In genomic region chr3R:12981334-12982166, dm6 we compare ENCODE assay signal across 6 fruit fly cellular contexts.
A peak's percentile ranks its signal among the peaks of the same experiment; 100 is the strongest.
TF ChIP-seq lines count a peak whose summit lies in the region.

No protein-coding gene starts in this region.

- TF ChIP-seq CTCF in whole organism, embryonic (GFP tag; optimal IDR thresholded peaks at IDR 0.05; lab: Kevin White, UChicago) = no peak

TF ChIP-seq in whole organism, 6 proteins besides CTCF, POLR2A, EP300 and RAD21:
- TF ChIP-seq EcR (GFP tag; optimal IDR thresholded peaks at IDR 0.05; lab: Kevin White, UChicago) (peak; percentile 35 to 64), usp (GFP tag; optimal IDR thresholded peaks at IDR 0.05; lab: Kevin White, UChicago) (no peak), pan (optimal IDR thresholded peaks at IDR 0.05; lab: Kevin White, UChicago) (no peak), Dll (optimal IDR thresholded peaks at IDR 0.05; lab: Kevin White, UChicago) (no peak), CG8478 (optimal IDR thresholded peaks at IDR 0.05; lab: Kevin White, UChicago) (no peak)

TF ChIP-seq in whole organism, adult, 20 proteins besides CTCF, POLR2A, EP300 and RAD21 (continues in another document):
- TF ChIP-seq ovo (GFP tag; optimal IDR thresholded peaks at IDR 0.05; lab: Kevin White, UChicago) (no peak), Mnt (GFP tag; optimal IDR thresholded peaks at IDR 0.05; lab: Kevin White, UChicago) (no peak), CG7101 (tag; optimal IDR thresholded peaks at IDR 0.05; lab: Kevin White, UChicago) (peak; percentile 41), cnc (optimal IDR thresholded peaks at IDR 0.05; lab: Kevin White, UChicago) (no peak), kay (GFP tag; lab: Kevin White, UChicago; ENCODE audit: borderline replicate concordance) (no peak), Crg-1 (GFP tag; optimal IDR thresholded peaks at IDR 0.05; lab: Kevin White, UChicago) (no peak), CG7045 (GFP tag; optimal IDR thresholded peaks at IDR 0.05; lab: Kevin White, UChicago) (peak; percentile 76), CG14711 (tag; optimal IDR thresholded peaks at IDR 0.05; lab: Kevin White, UChicago) (no peak), cic (GFP tag; optimal IDR thresholded peaks at IDR 0.05; lab: Kevin White, UChicago) (no peak), CG12768 (GFP tag; optimal IDR thresholded peaks at IDR 0.05; lab: Kevin White, UChicago) (peak; percentile 77), CG33017 (tag; optimal IDR thresholded peaks at IDR 0.05; lab: Kevin White, UChicago) (peak; percentile 79), CG5204 (GFP tag; optimal IDR thresholded peaks at IDR 0.05; lab: Kevin White, UChicago) (peak; percentile 59), toe (GFP tag; optimal IDR thresholded peaks at IDR 0.05; lab: Kevin White, UChicago) (peak; percentile 27), bab1 (GFP tag; optimal IDR thresholded peaks at IDR 0.05; lab: Kevin White, UChicago) (peak; percentile 39), pad (GFP tag; optimal IDR thresholded peaks at IDR 0.05; lab: Kevin White, UChicago) (peak; percentile 9), CG11617 (GFP tag; optimal IDR thresholded peaks at IDR 0.05; lab: Kevin White, UChicago) (peak; percentile 61), Hr96 (GFP tag; optimal IDR thresholded peaks at IDR 0.05; lab: Kevin White, UChicago) (no peak), tj (GFP tag; optimal IDR thresholded peaks at IDR 0.05; lab: Kevin White, UChicago) (no peak)

TF ChIP-seq in whole organism, embryonic, 481 proteins besides CTCF, POLR2A, EP300 and RAD21 (continues in another document):
- TF ChIP-seq CG18262 (tag; optimal IDR thresholded peaks at IDR 0.05; lab: Kevin White, UChicago) = peak; percentile 77
- TF ChIP-seq Hmr (GFP tag; optimal IDR thresholded peaks at IDR 0.05; lab: Kevin White, UChicago) = peak; percentile 44
- TF ChIP-seq GATAe (GFP tag; conservative IDR thresholded peaks at IDR 0.05; lab: Robert Waterston, UW) = no peak
- no peak for TF ChIP-seq run (tag; optimal IDR thresholded peaks at IDR 0.05; lab: Kevin White, UChicago)
- peak; percentile 54 for TF ChIP-seq ATbp (GFP tag; optimal IDR thresholded peaks at IDR 0.05; lab: Kevin White, UChicago)
- peak; percentile 34 for TF ChIP-seq CG16815 (GFP tag; optimal IDR thresholded peaks at IDR 0.05; lab: Kevin White, UChicago)
- peak; percentile 49 for TF ChIP-seq HHEX (GFP tag; optimal IDR thresholded peaks at IDR 0.05; lab: Kevin White, UChicago)
- TF ChIP-seq phol (tag; optimal IDR thresholded peaks at IDR 0.05; lab: Kevin White, UChicago) = peak; percentile 78
- TF ChIP-seq esg (GFP tag; conservative IDR thresholded peaks at IDR 0.05; lab: Robert Waterston, UW) = peak; percentile 57
- TF ChIP-seq CG14710 (tag; optimal IDR thresholded peaks at IDR 0.05; lab: Kevin White, UChicago) = peak; percentile 59
- TF ChIP-seq CG12391 (tag; optimal IDR thresholded peaks at IDR 0.05; lab: Kevin White, UChicago) = peak; percentile 70
- no peak for TF ChIP-seq CG3995 (GFP tag; optimal IDR thresholded peaks at IDR 0.05; lab: Kevin White, UChicago)
- TF ChIP-seq CG16779 (GFP tag; IDR thresholded peaks at IDR 0.05; lab: Robert Waterston, UW) = no peak
- TF ChIP-seq CG11696 (GFP tag; IDR thresholded peaks at IDR 0.05; lab: Robert Waterston, UW) = peak; percentile 91
- TF ChIP-seq gcm (GFP tag; optimal IDR thresholded peaks at IDR 0.05; lab: Kevin White, UChicago) = peak; percentile 45
- TF ChIP-seq bcd (GFP tag; optimal IDR thresholded peaks at IDR 0.05; lab: Kevin White, UChicago) = peak; percentile 71
- TF ChIP-seq nau (GFP tag; optimal IDR thresholded peaks at IDR 0.05; lab: Kevin White, UChicago) = peak; percentile 9
- TF ChIP-seq CG1602 (GFP tag; optimal IDR thresholded peaks at IDR 0.05; lab: Kevin White, UChicago) = peak; percentile 46

TF ChIP-seq in whole organism, prepupa, 60 proteins besides CTCF, POLR2A, EP300 and RAD21 (continues in another document):
- TF ChIP-seq Eip78C (GFP tag; lab: Kevin White, UChicago) (peak; percentile 96), CG6808 (GFP tag; optimal IDR thresholded peaks at IDR 0.05; lab: Kevin White, UChicago) (peak; percentile 83), Eip93F (GFP tag; optimal IDR thresholded peaks at IDR 0.05; lab: Kevin White, UChicago) (no peak), CG10631 (GFP tag; optimal IDR thresholded peaks at IDR 0.05; lab: Kevin White, UChicago) (peak; percentile 67), CG8119 (GFP tag; IDR thresholded peaks at IDR 0.05; lab: Robert Waterston, UW) (peak; percentile 78), fkh (GFP tag; optimal IDR thresholded peaks at IDR 0.05; lab: Kevin White, UChicago) (no peak), spab (GFP tag; optimal IDR thresholded peaks at IDR 0.05; lab: Kevin White, UChicago) (peak; percentile 78), Ets96B (tag; optimal IDR thresholded peaks at IDR 0.05; lab: Kevin White, UChicago) (peak; percentile 76), CG15336 (GFP tag; IDR thresholded peaks at IDR 0.05; lab: Robert Waterston, UW) (peak; percentile 79), achi (GFP tag; optimal IDR thresholded peaks at IDR 0.05; lab: Kevin White, UChicago) (peak; percentile 68), CG6854 (GFP tag; optimal IDR thresholded peaks at IDR 0.05; lab: Kevin White, UChicago) (no peak), CG11294 (GFP tag; IDR thresholded peaks at IDR 0.05; lab: Robert Waterston, UW) (0 out of 2 replicates have a peak, but pooled peaks have one; percentile 67), CG31627 (GFP tag; optimal IDR thresholded peaks at IDR 0.05; lab: Kevin White, UChicago) (peak; percentile 73), Smox (GFP tag; optimal IDR thresholded peaks at IDR 0.05; lab: Kevin White, UChicago) (peak; percentile 74), CG1621 (tag; optimal IDR thresholded peaks at IDR 0.05; lab: Kevin White, UChicago) (peak; percentile 57), CG32006 (GFP tag; optimal IDR thresholded peaks at IDR 0.05; lab: Kevin White, UChicago) (peak; percentile 80), Sox15 (GFP tag; optimal IDR thresholded peaks at IDR 0.05; lab: Kevin White, UChicago) (peak; percentile 56), Sox102F (GFP tag; optimal IDR thresholded peaks at IDR 0.05; lab: Kevin White, UChicago) (peak; percentile 68)

TF ChIP-seq in whole organism, pupa, 21 proteins besides CTCF, POLR2A, EP300 and RAD21 (continues in another document):
- TF ChIP-seq CG34367 (tag; optimal IDR thresholded peaks at IDR 0.05; lab: Kevin White, UChicago) (peak; percentile 65), D1 (tag; optimal IDR thresholded peaks at IDR 0.05; lab: Kevin White, UChicago) (no peak), CG17806 (tag; optimal IDR thresholded peaks at IDR 0.05; lab: Kevin White, UChicago) (peak; percentile 73), CG8159 (tag; optimal IDR thresholded peaks at IDR 0.05; lab: Kevin White, UChicago) (peak; percentile 87), Ets98B (GFP tag; IDR thresholded peaks at IDR 0.05; lab: Robert Waterston, UW) (peak; percentile 29), CG9948 (tag; optimal IDR thresholded peaks at IDR 0.05; lab: Kevin White, UChicago) (peak; percentile 76), EcR (GFP tag; optimal IDR thresholded peaks at IDR 0.05; lab: Kevin White, UChicago) (peak; percentile 91), CG8301 (tag; optimal IDR thresholded peaks at IDR 0.05; lab: Kevin White, UChicago) (peak; percentile 76), fd96Ca (GFP tag; IDR thresholded peaks at IDR 0.05; lab: Robert Waterston, UW) (peak; percentile 43; the same call in 1 of the 3 replicates), Pif1B (GFP tag; optimal IDR thresholded peaks at IDR 0.05; lab: Kevin White, UChicago) (peak; percentile 46), Snoo (tag; optimal IDR thresholded peaks at IDR 0.05; lab: Kevin White, UChicago) (peak; percentile 66), CG10348 (GFP tag; IDR thresholded peaks at IDR 0.05; lab: Robert Waterston, UW) (no peak), CG12605 (GFP tag; IDR thresholded peaks at IDR 0.05; lab: Robert Waterston, UW) (peak; percentile 54; the same call in 1 of the 2 replicates), CG4496 (GFP tag; IDR thresholded peaks at IDR 0.05; lab: Robert Waterston, UW) (peak; percentile 73; the same call in 2 of the 3 replicates), CG32121 (GFP tag; IDR thresholded peaks at IDR 0.05; lab: Robert Waterston, UW) (peak; percentile 75), rn (GFP tag; IDR thresholded peaks at IDR 0.05; lab: Robert Waterston, UW) (0 out of 2 replicates have a peak, but pooled peaks have one; percentile 17), CG14655 (GFP tag; optimal IDR thresholded peaks at IDR 0.05; lab: Kevin White, UChicago) (peak; percentile 86), CG15710 (tag; optimal IDR thresholded peaks at IDR 0.05; lab: Kevin White, UChicago) (peak; percentile 72), gl (tag; optimal IDR thresholded peaks at IDR 0.05; lab: Kevin White, UChicago) (no peak)

TF ChIP-seq in whole organism, wandering third instar larva, 38 proteins besides CTCF, POLR2A, EP300 and RAD21:
- TF ChIP-seq sv (GFP tag; optimal IDR thresholded peaks at IDR 0.05; lab: Kevin White, UChicago) (peak; percentile 33), Jra (GFP tag; optimal IDR thresholded peaks at IDR 0.05; lab: Kevin White, UChicago) (no peak), sage (GFP tag; optimal IDR thresholded peaks at IDR 0.05; lab: Kevin White, UChicago) (no peak), h (GFP tag; optimal IDR thresholded peaks at IDR 0.05; lab: Kevin White, UChicago) (peak; percentile 40), rgr (GFP tag; optimal IDR thresholded peaks at IDR 0.05; lab: Kevin White, UChicago) (peak; percentile 46), psq (GFP tag; optimal IDR thresholded peaks at IDR 0.05; lab: Kevin White, UChicago) (peak; percentile 18), Vsx2 (GFP tag; optimal IDR thresholded peaks at IDR 0.05; lab: Kevin White, UChicago; ENCODE audit: partially characterized antibody) (no peak), CG9705 (GFP tag; optimal IDR thresholded peaks at IDR 0.05; lab: Kevin White, UChicago) (peak; percentile 31), Dfd (GFP tag; optimal IDR thresholded peaks at IDR 0.05; lab: Kevin White, UChicago) (no peak), ey (GFP tag; optimal IDR thresholded peaks at IDR 0.05; lab: Kevin White, UChicago) (peak; percentile 22), fru (GFP tag; optimal IDR thresholded peaks at IDR 0.05; lab: Kevin White, UChicago) (peak; percentile 63), brk (GFP tag; optimal IDR thresholded peaks at IDR 0.05; lab: Kevin White, UChicago) (peak; percentile 37), dmrt93B (GFP tag; optimal IDR thresholded peaks at IDR 0.05; lab: Kevin White, UChicago) (peak; percentile 28), CG32264 (GFP tag; optimal IDR thresholded peaks at IDR 0.05; lab: Kevin White, UChicago) (peak; percentile 27), Hr83 (GFP tag; optimal IDR thresholded peaks at IDR 0.05; lab: Kevin White, UChicago; ENCODE audit: poor library complexity, severe bottlenecking) (peak; percentile 36), foxo (GFP tag; optimal IDR thresholded peaks at IDR 0.05; lab: Kevin White, UChicago) (peak in 1 of 2 experiments; percentile 72), N (GFP tag; optimal IDR thresholded peaks at IDR 0.05; lab: Kevin White, UChicago) (peak; percentile 33), Hr78 (GFP tag; optimal IDR thresholded peaks at IDR 0.05; lab: Kevin White, UChicago) (no peak), HLH106 (tag; optimal IDR thresholded peaks at IDR 0.05; lab: Kevin White, UChicago) (peak; percentile 69), jim (GFP tag; optimal IDR thresholded peaks at IDR 0.05; lab: Kevin White, UChicago) (peak; percentile 64), Sp1 (GFP tag; optimal IDR thresholded peaks at IDR 0.05; lab: Kevin White, UChicago) (peak; percentile 74), OdsH (GFP tag; optimal IDR thresholded peaks at IDR 0.05; lab: Kevin White, UChicago) (no peak)
TF ChIP-seq in whole organism, wandering third instar larva: peak in this region for 16.
